Worm (Caenorhabditis elegans) whole organism, L1 larva: ENCODE data around the gene C56A3.4.

ENCODE experiments used
- alr-1 ChIP-seq: fragments of 200-800 bp; sonication (Bioruptor generic); optimal IDR thresholded peaks from 2 replicates; lab custom pipeline; 2018; ENCODE audit warnings: borderline replicate concordance, mild to moderate bottlenecking, missing genetic modification characterization, missing compliant biosample characterization
- ama-1 ChIP-seq: fragments of 150-350 bp; optimal IDR thresholded peaks from 2 replicates; lab custom pipeline; 2014
- blmp-1 ChIP-seq: fragments of 150-350 bp; optimal IDR thresholded peaks from 2 replicates; lab custom pipeline; 2014; ENCODE audit warnings: missing biosample characterization, missing genetic modification characterization
- ceh-63 ChIP-seq: fragments of 200-800 bp; sonication (Bioruptor generic); optimal IDR thresholded peaks from 2 replicates; lab custom pipeline; 2018; ENCODE audit warnings: mild to moderate bottlenecking, missing genetic modification characterization, missing compliant biosample characterization
- ceh-8 ChIP-seq: fragments of 200-800 bp; sonication (Bioruptor generic); optimal IDR thresholded peaks from 2 replicates; lab custom pipeline; 2018; ENCODE audit warnings: mild to moderate bottlenecking, missing genetic modification characterization, moderate library complexity, missing compliant biosample characterization
- ceh-82 ChIP-seq, 3 experiments: fragments of 150-350 bp in 1 of 3; sonication (generic microtip) in 2 of 3; optimal IDR thresholded peaks; 2 replicates each; lab custom pipeline; 2014 to 2017; ENCODE audit warnings: missing biosample characterization in 3 of 3, missing genetic modification characterization in 3 of 3
- ceh-90 ChIP-seq: sonication (generic microtip); optimal IDR thresholded peaks from 2 replicates; lab custom pipeline; 2016; ENCODE audit warnings: missing genetic modification characterization, missing compliant biosample characterization
- ces-1 ChIP-seq: fragments of 150-350 bp; optimal IDR thresholded peaks from 2 replicates; lab custom pipeline; 2014; ENCODE audit warnings: missing biosample characterization, missing genetic modification reagents, missing genetic modification characterization
- dpl-1 ChIP-seq, 3 experiments: fragments of 150-350 bp in 2 of 3; sonication (generic microtip) in 1 of 3; optimal IDR thresholded peaks; 2 replicates each; lab custom pipeline; 2014 to 2017; ENCODE audit warnings: missing biosample characterization in 3 of 3, missing genetic modification characterization in 3 of 3, missing genetic modification reagents in 3 of 3
- efl-1 ChIP-seq, 4 experiments: fragments of 150-350 bp; optimal IDR thresholded peaks in 3 of 4; peaks in 1 of 4; 1 replicate in 1 of 4; 2 replicates in 3 of 4; lab custom pipeline; 2014; ENCODE audit warnings: missing biosample characterization in 2 of 4, missing genetic modification characterization in 2 of 4, missing genetic modification reagents in 2 of 4
- efl-3 ChIP-seq: fragments of 200-800 bp; sonication (Bioruptor generic); optimal IDR thresholded peaks from 2 replicates; lab custom pipeline; 2018; ENCODE audit warnings: mild to moderate bottlenecking, missing genetic modification characterization, missing compliant biosample characterization
- egl-13 ChIP-seq: sonication (generic microtip); optimal IDR thresholded peaks from 2 replicates; lab custom pipeline; 2016; ENCODE audit warnings: missing genotype, missing genetic modification reagents, missing genetic modification characterization, missing compliant biosample characterization
- elt-3 ChIP-seq, 6 experiments: fragments of 150-350 bp in 1 of 6; sonication (generic microtip); optimal IDR thresholded peaks; 2 replicates each; lab custom pipeline; 2017 to 2018; ENCODE audit warnings: missing biosample characterization in 6 of 6, missing genetic modification characterization in 6 of 6, inconsistent platforms in 1 of 6
- ets-5 ChIP-seq: fragments of 200-800 bp; sonication (Bioruptor generic); IDR thresholded peaks from 2 replicates; pipeline ENCODE4 v1.3.6; 2022; ENCODE audit warnings: missing genetic modification characterization, missing compliant biosample characterization
- fkh-10 ChIP-seq: sonication (generic microtip); optimal IDR thresholded peaks from 2 replicates; lab custom pipeline; 2017; ENCODE audit warnings: missing biosample characterization, missing genetic modification reagents, missing genetic modification characterization
- fkh-4 ChIP-seq: sonication (generic microtip); optimal IDR thresholded peaks from 2 replicates; lab custom pipeline; 2016; ENCODE audit warnings: missing compliant biosample characterization, missing genetic modification characterization, borderline replicate concordance
- fkh-8 ChIP-seq: sonication (generic microtip); optimal IDR thresholded peaks from 2 replicates; lab custom pipeline; 2016; ENCODE audit warnings: mild to moderate bottlenecking, missing genetic modification characterization, missing compliant biosample characterization
- fos-1 ChIP-seq: fragments of 150-350 bp; optimal IDR thresholded peaks from 2 replicates; lab custom pipeline; 2014; ENCODE audit warnings: missing biosample characterization, missing genetic modification characterization
- grh-1 ChIP-seq: fragments of 200-800 bp; sonication (Bioruptor generic); IDR thresholded peaks from 2 replicates; pipeline ENCODE4 v1.3.6; 2022; ENCODE audit warnings: missing genetic modification reagents, missing genetic modification characterization, missing compliant biosample characterization
- hlh-17 ChIP-seq: fragments of 200-800 bp; sonication (Bioruptor generic); optimal IDR thresholded peaks from 2 replicates; lab custom pipeline; 2018; ENCODE audit warnings: missing genetic modification characterization, mild to moderate bottlenecking, missing compliant biosample characterization, moderate library complexity, borderline replicate concordance
- hlh-4 ChIP-seq: sonication (generic microtip); optimal IDR thresholded peaks from 2 replicates; lab custom pipeline; 2016; ENCODE audit warnings: mild to moderate bottlenecking, missing genetic modification characterization, missing compliant biosample characterization
- isw-1 ChIP-seq: fragments of 200-800 bp; sonication (Bioruptor generic); IDR thresholded peaks from 2 replicates; pipeline ENCODE4 v1.3.6; 2022; ENCODE audit warnings: missing genetic modification characterization, missing compliant biosample characterization
- jun-1 ChIP-seq: fragments of 150-350 bp; optimal IDR thresholded peaks from 2 replicates; lab custom pipeline; 2014; ENCODE audit warnings: missing biosample characterization, missing genetic modification reagents, missing genetic modification characterization
- lin-13 ChIP-seq: fragments of 150-350 bp; optimal IDR thresholded peaks from 2 replicates; lab custom pipeline; 2014; ENCODE audit warnings: missing biosample characterization, missing genetic modification reagents, missing genetic modification characterization
- lin-15B ChIP-seq: fragments of 150-350 bp; sonication (generic microtip); optimal IDR thresholded peaks from 3 replicates; lab custom pipeline; 2014; ENCODE audit warnings: missing biosample characterization, missing genetic modification characterization
- lsy-2 ChIP-seq, 2 experiments: fragments of 150-350 bp; optimal IDR thresholded peaks; 2 replicates each; lab custom pipeline; 2014; ENCODE audit warnings: missing biosample characterization in 2 of 2, missing genetic modification characterization in 2 of 2
- nhr-11 ChIP-seq: fragments of 150-350 bp; optimal IDR thresholded peaks from 2 replicates; lab custom pipeline; 2014; ENCODE audit warnings: missing biosample characterization, missing genetic modification characterization
- nhr-19 ChIP-seq: fragments of 200-800 bp; sonication (Bioruptor generic); conservative IDR thresholded peaks from 2 replicates; pipeline ENCODE4 v1.3.6; 2022; ENCODE audit warnings: missing genetic modification characterization, missing compliant biosample characterization
- nhr-20 ChIP-seq: sonication (generic microtip); optimal IDR thresholded peaks from 2 replicates; lab custom pipeline; 2016; ENCODE audit warnings: mild to moderate bottlenecking, missing genetic modification characterization, missing compliant biosample characterization
- nhr-237 ChIP-seq: fragments of 150-350 bp; optimal IDR thresholded peaks from 2 replicates; lab custom pipeline; 2014; ENCODE audit warnings: missing biosample characterization, missing genetic modification characterization
- nhr-28 ChIP-seq: fragments of 150-350 bp; optimal IDR thresholded peaks from 2 replicates; lab custom pipeline; 2014; ENCODE audit warnings: missing biosample characterization, missing genetic modification characterization
- nhr-47 ChIP-seq: sonication (generic microtip); optimal IDR thresholded peaks from 2 replicates; lab custom pipeline; 2016; ENCODE audit warnings: mild to moderate bottlenecking, missing genetic modification characterization, moderate library complexity, missing compliant biosample characterization
- nhr-71 ChIP-seq: sonication (generic microtip); optimal IDR thresholded peaks from 2 replicates; lab custom pipeline; 2016; ENCODE audit warnings: mild to moderate bottlenecking, missing genetic modification characterization, moderate library complexity, missing compliant biosample characterization
- nhr-76 ChIP-seq: sonication (generic microtip); optimal IDR thresholded peaks from 2 replicates; lab custom pipeline; 2017; ENCODE audit warnings: missing biosample characterization, missing genetic modification characterization
- nhr-77 ChIP-seq: fragments of 150-350 bp; optimal IDR thresholded peaks from 2 replicates; lab custom pipeline; 2014; ENCODE audit warnings: missing biosample characterization, missing genetic modification characterization
- pag-3 ChIP-seq: sonication (generic microtip); optimal IDR thresholded peaks from 2 replicates; lab custom pipeline; 2017; ENCODE audit warnings: missing genetic modification characterization, mild to moderate bottlenecking, missing compliant biosample characterization, antibody characterized with exemption, borderline replicate concordance; ENCODE audit not compliant: insufficient read depth
- pqm-1 ChIP-seq: sonication (generic microtip); optimal IDR thresholded peaks from 3 replicates; lab custom pipeline; 2017; ENCODE audit warnings: missing biosample characterization, missing genetic modification characterization
- rnt-1 ChIP-seq: sonication (generic microtip); optimal IDR thresholded peaks from 2 replicates; lab custom pipeline; 2016; ENCODE audit warnings: mild to moderate bottlenecking, missing genetic modification characterization, moderate library complexity, missing compliant biosample characterization
- sptf-1 ChIP-seq: fragments of 150-350 bp; optimal IDR thresholded peaks from 2 replicates; lab custom pipeline; 2014; ENCODE audit warnings: missing biosample characterization, missing genetic modification characterization
- unc-86 ChIP-seq: sonication (generic microtip); optimal IDR thresholded peaks from 2 replicates; lab custom pipeline; 2016; ENCODE audit warnings: missing genetic modification characterization, missing compliant biosample characterization
- unc-98 ChIP-seq: fragments of 200-800 bp; sonication (Bioruptor generic); IDR thresholded peaks from 2 replicates; pipeline ENCODE4 v1.3.6; 2022; ENCODE audit warnings: missing genetic modification characterization, missing compliant biosample characterization
- vab-15 ChIP-seq: sonication (generic microtip); optimal IDR thresholded peaks from 2 replicates; lab custom pipeline; 2017; ENCODE audit warnings: missing genotype, mild to moderate bottlenecking, missing genetic modification characterization, missing compliant biosample characterization
- xbp-1 ChIP-seq: sonication (generic microtip); optimal IDR thresholded peaks from 2 replicates; lab custom pipeline; 2016; ENCODE audit warnings: missing genetic modification characterization, missing compliant biosample characterization
- ztf-11 ChIP-seq, 2 experiments: sonication (generic microtip); optimal IDR thresholded peaks; 2 replicates each; lab custom pipeline; 2016 to 2017; ENCODE audit warnings: missing genetic modification characterization in 2 of 2, missing biosample characterization in 1 of 2, missing compliant biosample characterization in 1 of 2

Gene C56A3.4

ce11 chrV:13556746-13557145 is 5.2 kb upstream of the C56A3.4 start, which contains the start of gene cav-2 (continued):
- TF ChIP-seq sptf-1, result no peak
- TF ChIP-seq nhr-47 (tag; lab: Kevin White, UChicago), result peak; percentile 91
- peak; percentile 75 for TF ChIP-seq unc-86 (tag; lab: Kevin White, UChicago)
- no peak for TF ChIP-seq ets-5
- no peak for TF ChIP-seq fkh-10 (GFP tag; lab: Kevin White, UChicago)
- peak; percentile 86 for TF ChIP-seq pqm-1 (tag; lab: Kevin White, UChicago)
- peak; percentile 61 for TF ChIP-seq efl-3 (GFP tag; lab: Kevin White, UChicago)
- TF ChIP-seq hlh-4 (tag; lab: Kevin White, UChicago), result peak; percentile 61
- peak in 1 of 2 experiments; percentile 97 for TF ChIP-seq ztf-11 (tag; optimal IDR thresholded peaks at IDR 0.05; lab: Kevin White, UChicago)
- TF ChIP-seq rnt-1, result peak; percentile 99
- peak; percentile 83 to 84 for TF ChIP-seq lsy-2 (tag; optimal IDR thresholded peaks at IDR 0.05; lab: Kevin White, UChicago)
- TF ChIP-seq nhr-71 (tag; lab: Kevin White, UChicago), result peak; percentile 93
- peak; percentile 91 for TF ChIP-seq nhr-20 (tag; lab: Kevin White, UChicago)
- peak in 2 of 6 experiments; percentile 38 to 78 for TF ChIP-seq elt-3 (tag; optimal IDR thresholded peaks at IDR 0.05; lab: Kevin White, UChicago)
- TF ChIP-seq ceh-8, result peak; percentile 64
- TF ChIP-seq pag-3 (tag; lab: Kevin White, UChicago), result no peak
- peak; percentile 50 for TF ChIP-seq nhr-11
- TF ChIP-seq lin-13 (GFP tag; lab: Kevin White, UChicago), result peak; percentile 65
- no peak for TF ChIP-seq nhr-28 (tag; lab: Kevin White, UChicago)
- TF ChIP-seq fkh-4 (tag; lab: Kevin White, UChicago), result peak; percentile 98
- peak; percentile 56 for TF ChIP-seq nhr-237 (tag; lab: Kevin White, UChicago)
- peak; percentile 46 for TF ChIP-seq blmp-1
- peak; percentile 97 for TF ChIP-seq ceh-90 (tag; lab: Kevin White, UChicago)
- no peak for TF ChIP-seq ama-1 (lab: Kevin White, UChicago)
- peak; percentile 94 for TF ChIP-seq egl-13
- peak; percentile 72 for TF ChIP-seq fos-1 (tag; lab: Kevin White, UChicago)
- peak; percentile 86 for TF ChIP-seq unc-98
- peak; percentile 76 for TF ChIP-seq fkh-8
- peak; percentile 33 for TF ChIP-seq hlh-17
- TF ChIP-seq ceh-82 (tag; optimal IDR thresholded peaks at IDR 0.05; lab: Kevin White, UChicago), result peak; percentile 67 to 79 (median 76)
- TF ChIP-seq dpl-1 (GFP tag; optimal IDR thresholded peaks at IDR 0.05; lab: Kevin White, UChicago), result peak; percentile 92 to 99 (median 96)
- TF ChIP-seq grh-1 (GFP tag; lab: Robert Waterston, UW), result peak; percentile 88
- TF ChIP-seq ces-1 (GFP tag; lab: Kevin White, UChicago), result no peak
- TF ChIP-seq alr-1 (tag; lab: Kevin White, UChicago), result peak; percentile 12
- TF ChIP-seq efl-1 (optimal IDR thresholded peaks at IDR 0.05; lab: Kevin White, UChicago), result peak; percentile 89 to 97
- peak; percentile 97 to 99 for TF ChIP-seq efl-1 (GFP tag; optimal IDR thresholded peaks at IDR 0.05 in 1 of 2; lab: Kevin White, UChicago)
- TF ChIP-seq nhr-77, result peak; percentile 10
- peak; percentile 79 for TF ChIP-seq isw-1
- peak; percentile 66 for TF ChIP-seq jun-1 (tag; lab: Kevin White, UChicago)
- TF ChIP-seq lin-15B, result peak; percentile 71

DNA sequence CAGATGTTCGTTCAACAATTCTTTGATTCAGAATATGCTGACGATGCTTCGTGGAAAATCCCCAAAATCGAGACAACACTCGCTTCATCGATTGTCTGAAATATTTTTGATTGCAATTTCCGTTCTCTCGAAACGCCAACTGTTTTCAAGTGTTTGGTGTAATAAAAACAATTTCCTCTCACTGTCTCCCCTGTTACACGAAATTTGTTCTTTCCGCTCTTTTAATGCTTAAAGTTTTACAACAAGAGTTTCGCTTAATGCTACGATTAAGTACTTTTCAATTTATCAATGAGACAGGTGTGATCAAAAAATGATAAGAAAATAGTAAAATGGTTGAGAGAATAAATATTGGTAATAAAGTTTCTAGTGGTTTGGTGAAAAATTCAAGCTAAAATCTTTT is 4.7 kb upstream of the C56A3.4 start, which contains the start of gene C56A3.6:
Gene C56A3.6, minus strand, starts transcription at position 101 of the 400 bp plus-strand sequence.
- TF ChIP-seq nhr-77 (no peak), hlh-4 (tag; lab: Kevin White, UChicago) (no peak), rnt-1 (no peak), nhr-19 (no peak), ceh-63 (no peak), unc-98 (no peak), lin-13 (GFP tag; lab: Kevin White, UChicago) (no peak), alr-1 (tag; lab: Kevin White, UChicago) (no peak), nhr-76 (tag; lab: Kevin White, UChicago) (no peak), vab-15 (tag; lab: Kevin White, UChicago) (no peak), xbp-1 (tag; lab: Kevin White, UChicago) (no peak)
